Worm (Caenorhabditis elegans): Measurements from ENCODE around the gene cdh-5.

The cdh-5 gene

ce11 chrIV:8650696-8651095 is 18.0 kb upstream of the cdh-5 start, which contains the start of gene C49C8.2:
TSS of gene C49C8.2 (plus strand) at chrIV:8651088.
- TF ChIP-seq nhr-23 (tag; optimal IDR thresholded peaks at IDR 0.05): no peak
- no peak for TF ChIP-seq nhr-28 (tag; optimal IDR thresholded peaks at IDR 0.05)
- no peak for TF ChIP-seq eor-1 (tag; optimal IDR thresholded peaks at IDR 0.05)
- no peak for TF ChIP-seq aly-2 (tag; optimal IDR thresholded peaks at IDR 0.05)
- TF ChIP-seq pha-4 (tag; optimal IDR thresholded peaks at IDR 0.05): peak; percentile 60
- peak; percentile 56 for TF ChIP-seq elt-2 (tag; optimal IDR thresholded peaks at IDR 0.05)

ce11 chrIV:8651835-8652234 is 16.9 kb upstream of the cdh-5 start, which contains the start of gene C49C8.8:
TSS of gene C49C8.8 (plus strand) at chrIV:8652135.
- TF ChIP-seq lsy-12 (tag; optimal IDR thresholded peaks at IDR 0.05): no peak
- TF ChIP-seq ceh-16 (tag; optimal IDR thresholded peaks at IDR 0.05): no peak
- TF ChIP-seq unc-39 (tag; optimal IDR thresholded peaks at IDR 0.05): no peak
- TF ChIP-seq nfya-1 (tag; optimal IDR thresholded peaks at IDR 0.05; ENCODE audit: insufficient read depth): no peak
- TF ChIP-seq nhr-77 (tag; optimal IDR thresholded peaks at IDR 0.05): no peak
- no peak for TF ChIP-seq zag-1 (tag; optimal IDR thresholded peaks at IDR 0.05)
- TF ChIP-seq nhr-67 (tag; optimal IDR thresholded peaks at IDR 0.05): no peak
- no peak for TF ChIP-seq pqm-1 (tag; optimal IDR thresholded peaks at IDR 0.05)
- no peak for TF ChIP-seq skn-1 (tag; optimal IDR thresholded peaks at IDR 0.05)
- TF ChIP-seq fos-1 (tag; optimal IDR thresholded peaks at IDR 0.05): no peak
- no peak for TF ChIP-seq aly-2 (tag; optimal IDR thresholded peaks at IDR 0.05)
- TF ChIP-seq nhr-43 (tag; optimal IDR thresholded peaks at IDR 0.05; ENCODE audit: poor library complexity, severe bottlenecking): no peak
- no peak for TF ChIP-seq ceh-9 (tag; optimal IDR thresholded peaks at IDR 0.05)
- no peak for TF ChIP-seq nhr-25 (tag; optimal IDR thresholded peaks at IDR 0.05)
- no peak for TF ChIP-seq tbx-2 (tag; optimal IDR thresholded peaks at IDR 0.05)
- TF ChIP-seq ztf-11 (tag; optimal IDR thresholded peaks at IDR 0.05): no peak
- no peak for TF ChIP-seq nhr-76 (tag; optimal IDR thresholded peaks at IDR 0.05)

- TF ChIP-seq hmg-11 (tag; optimal IDR thresholded peaks at IDR 0.05): no peak
- no peak for TF ChIP-seq nfya-1 (tag; optimal IDR thresholded peaks at IDR 0.05; ENCODE audit: insufficient read depth)
- TF ChIP-seq skn-1 (tag; optimal IDR thresholded peaks at IDR 0.05): no peak
- peak; percentile 54 for TF ChIP-seq elt-2 (tag; optimal IDR thresholded peaks at IDR 0.05)
- TF ChIP-seq pqm-1 (tag; optimal IDR thresholded peaks at IDR 0.05): peak; percentile 20
- no peak for TF ChIP-seq aly-2 (tag; optimal IDR thresholded peaks at IDR 0.05)
These were observed 15.1 kb upstream of the cdh-5 start, which contains the start of gene C49C8.5 for ce11 chrIV:8653592-8653991. TSS of gene C49C8.5 (minus strand) at chrIV:8653664.

DNA sequence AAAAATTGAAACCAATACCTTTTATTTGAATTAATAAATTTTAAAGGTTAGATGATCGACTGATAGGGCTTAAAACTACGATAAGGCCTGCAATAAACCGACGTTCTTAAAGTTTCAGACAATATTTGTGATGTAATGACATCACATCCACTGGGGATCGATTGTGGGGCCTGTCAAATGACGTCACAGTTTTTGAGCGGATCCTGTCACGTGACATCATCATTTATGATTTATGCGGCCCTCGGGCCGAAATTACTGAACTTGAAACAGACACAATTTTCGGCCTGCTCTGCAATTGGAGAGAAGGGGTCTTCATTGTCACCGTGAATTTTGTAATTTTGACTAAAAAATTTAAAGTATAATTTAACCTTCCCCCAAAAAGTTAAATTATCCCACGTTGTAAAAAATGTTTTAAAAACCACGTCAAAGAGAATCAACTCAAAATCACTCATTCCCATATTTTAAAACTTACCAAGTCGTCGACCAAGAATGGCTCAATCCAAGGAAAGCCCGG is 14.6 kb upstream of the cdh-5 start, which contains the start of gene C49C8.1:
Gene C49C8.1 (plus strand): TSS at position 464 of the 514 bp plus-strand sequence.
- peak; percentile 30 for TF ChIP-seq elt-2 (tag; optimal IDR thresholded peaks at IDR 0.05)
- TF ChIP-seq nhr-67 (tag; optimal IDR thresholded peaks at IDR 0.05): no peak

- TF ChIP-seq lin-39 (tag; optimal IDR thresholded peaks at IDR 0.05) (no peak), unc-62 (GFP tag; optimal IDR thresholded peaks at IDR 0.05) (no peak), fkh-2 (tag; optimal IDR thresholded peaks at IDR 0.05) (no peak), nhr-43 (tag; optimal IDR thresholded peaks at IDR 0.05; ENCODE audit: poor library complexity, severe bottlenecking) (no peak), ceh-9 (tag; optimal IDR thresholded peaks at IDR 0.05) (no peak), sea-2 (GFP tag; optimal IDR thresholded peaks at IDR 0.05) (no peak), skn-1 (tag; optimal IDR thresholded peaks at IDR 0.05) (no peak), elt-1 (tag; optimal IDR thresholded peaks at IDR 0.05) (no peak), snpc-4 (tag; optimal IDR thresholded peaks at IDR 0.05) (no peak), jun-1 (tag; optimal IDR thresholded peaks at IDR 0.05) (no peak), nhr-25 (tag; optimal IDR thresholded peaks at IDR 0.05) (no peak), ZK546.5 (tag; optimal IDR thresholded peaks at IDR 0.05) (no peak), nhr-23 (tag; optimal IDR thresholded peaks at IDR 0.05) (no peak), pqm-1 (tag; optimal IDR thresholded peaks at IDR 0.05) (no peak)
These were observed 10.6 kb upstream of the cdh-5 start, which contains the start of gene C49C8.6 for ce11 chrIV:8658122-8658521. TSS of gene C49C8.6 (minus strand) at chrIV:8658222.

- TF ChIP-seq R02D3.7 (tag; optimal IDR thresholded peaks at IDR 0.05) (peak; percentile 79), zag-1 (tag; optimal IDR thresholded peaks at IDR 0.05) (no peak)
These were observed 3.0 kb upstream of the cdh-5 start for ce11 chrIV:8665778-8666177.
